1 fruit fly cellular context compared by ENCODE assay signal in genomic region chr3R:16847245-16847644, dm6.
TF ChIP-seq lines count a peak whose summit lies in the region.

No protein-coding gene starts in this region.

TF ChIP-seq in whole organism, embryonic, 481 proteins besides CTCF, POLR2A, EP300 and RAD21 (continued from another document and continues in another):
- TF ChIP-seq CG1024 (GFP tag; IDR thresholded peaks at IDR 0.05; lab: Robert Waterston, UW) (no peak), cas (GFP tag; IDR thresholded peaks at IDR 0.05; lab: Robert Waterston, UW) (no peak), CG4282 (GFP tag; optimal IDR thresholded peaks at IDR 0.05; lab: Kevin White, UChicago) (no peak), CG10543 (GFP tag; optimal IDR thresholded peaks at IDR 0.05; lab: Kevin White, UChicago) (peak; percentile 13), BtbVII (GFP tag; optimal IDR thresholded peaks at IDR 0.05; lab: Kevin White, UChicago) (no peak), nerfin-2 (GFP tag; IDR thresholded peaks at IDR 0.05; lab: Robert Waterston, UW; ENCODE audit: partially characterized antibody) (peak; percentile 77), CG7987 (GFP tag; optimal IDR thresholded peaks at IDR 0.05; lab: Kevin White, UChicago) (no peak), CG8290 (GFP tag; optimal IDR thresholded peaks at IDR 0.05; lab: Kevin White, UChicago) (no peak), CG8290 (tag; optimal IDR thresholded peaks at IDR 0.05; lab: Kevin White, UChicago) (peak in 1 of 2 experiments; percentile 10), salm (tag; optimal IDR thresholded peaks at IDR 0.05; lab: Kevin White, UChicago) (no peak), nmo (GFP tag; optimal IDR thresholded peaks at IDR 0.05; lab: Kevin White, UChicago) (peak; percentile 62), MBD-R2 (GFP tag; IDR thresholded peaks at IDR 0.05; lab: Robert Waterston, UW) (peak; percentile 19; the same call in 1 of the 2 replicates), CG9876 (GFP tag; optimal IDR thresholded peaks at IDR 0.05; lab: Kevin White, UChicago) (no peak), CkIIα-i1 (GFP tag; IDR thresholded peaks at IDR 0.05; lab: Robert Waterston, UW) (no peak), CG4360 (GFP tag; IDR thresholded peaks at IDR 0.05; lab: Robert Waterston, UW) (peak; percentile 59; the same call in 1 of the 2 replicates), Pdp1 (GFP tag; optimal IDR thresholded peaks at IDR 0.05; lab: Kevin White, UChicago) (no peak), lbe (GFP tag; optimal IDR thresholded peaks at IDR 0.05; lab: Kevin White, UChicago) (no peak), CG42726 (GFP tag; IDR thresholded peaks at IDR 0.05; lab: Robert Waterston, UW; ENCODE audit: partially characterized antibody) (peak; percentile 71; the same call in 1 of the 2 replicates), CG4617 (GFP tag; optimal IDR thresholded peaks at IDR 0.05; lab: Kevin White, UChicago; ENCODE audit: borderline replicate concordance) (no peak), mirr (GFP tag; optimal IDR thresholded peaks at IDR 0.05; lab: Kevin White, UChicago) (peak; percentile 39), CG17802 (tag; optimal IDR thresholded peaks at IDR 0.05; lab: Kevin White, UChicago) (no peak), sens-2 (GFP tag; IDR thresholded peaks at IDR 0.05; lab: Robert Waterston, UW) (no peak), mam (GFP tag; optimal IDR thresholded peaks at IDR 0.05; lab: Kevin White, UChicago) (no peak), seq (GFP tag; IDR thresholded peaks at IDR 0.05; lab: Robert Waterston, UW) (peak; percentile 89; the same call in 1 of the 2 replicates), shn (GFP tag; optimal IDR thresholded peaks at IDR 0.05; lab: Kevin White, UChicago) (no peak), CG8089 (GFP tag; optimal IDR thresholded peaks at IDR 0.05; lab: Kevin White, UChicago) (no peak), so (GFP tag; IDR thresholded peaks at IDR 0.05; lab: Robert Waterston, UW) (peak; percentile 67; the same call in 2 of the 3 replicates), Dip3 (GFP tag; optimal IDR thresholded peaks at IDR 0.05; lab: Kevin White, UChicago) (no peak), CG13287 (GFP tag; IDR thresholded peaks at IDR 0.05; lab: Robert Waterston, UW; ENCODE audit: partially characterized antibody) (peak; percentile 61; the same call in 1 of the 2 replicates), CG6689 (GFP tag; IDR thresholded peaks at IDR 0.05; lab: Robert Waterston, UW) (no peak), ci (GFP tag; IDR thresholded peaks at IDR 0.05; lab: Robert Waterston, UW) (peak; percentile 68; the same call in 2 of the 3 replicates), CG4854 (GFP tag; optimal IDR thresholded peaks at IDR 0.05; lab: Kevin White, UChicago) (no peak), CG11504 (tag; optimal IDR thresholded peaks at IDR 0.05; lab: Kevin White, UChicago) (peak; percentile 87), knrl (GFP tag; IDR thresholded peaks at IDR 0.05; lab: Robert Waterston, UW; ENCODE audit: partially characterized antibody) (peak; percentile 59; the same call in 2 of the 3 replicates), Drgx (GFP tag; IDR thresholded peaks at IDR 0.05; lab: Robert Waterston, UW) (peak; percentile 45; the same call in 1 of the 2 replicates), CG8478 (optimal IDR thresholded peaks at IDR 0.05; lab: Kevin White, UChicago) (peak; percentile 99), HLHmδ (GFP tag; optimal IDR thresholded peaks at IDR 0.05; lab: Kevin White, UChicago) (peak; percentile 21), CG2712 (tag; optimal IDR thresholded peaks at IDR 0.05; lab: Kevin White, UChicago) (peak; percentile 15), CG10366 (GFP tag; IDR thresholded peaks at IDR 0.05; lab: Robert Waterston, UW) (peak; percentile 9; the same call in 1 of the 2 replicates), Mrtf (GFP tag; IDR thresholded peaks at IDR 0.05; lab: Robert Waterston, UW) (no peak), ash1 (GFP tag; optimal IDR thresholded peaks at IDR 0.05; lab: Kevin White, UChicago) (peak; percentile 97), CG14860 (GFP tag; IDR thresholded peaks at IDR 0.05; lab: Robert Waterston, UW; ENCODE audit: partially characterized antibody) (no peak), Opbp (GFP tag; IDR thresholded peaks at IDR 0.05; lab: Robert Waterston, UW; ENCODE audit: partially characterized antibody) (peak; percentile 68; the same call in 2 of the 3 replicates), gcm2 (GFP tag; optimal IDR thresholded peaks at IDR 0.05; lab: Kevin White, UChicago) (no peak), pho (GFP tag; optimal IDR thresholded peaks at IDR 0.05; lab: Kevin White, UChicago) (peak; percentile 15), CG14965 (GFP tag; optimal IDR thresholded peaks at IDR 0.05; lab: Kevin White, UChicago; ENCODE audit: borderline replicate concordance) (no peak), kah (GFP tag; optimal IDR thresholded peaks at IDR 0.05; lab: Kevin White, UChicago) (no peak), prd (optimal IDR thresholded peaks at IDR 0.05; lab: Kevin White, UChicago) (no peak), prd (GFP tag; IDR thresholded peaks at IDR 0.05; lab: Robert Waterston, UW) (peak; percentile 28; the same call in 1 of the 3 replicates), CG3065 (GFP tag; optimal IDR thresholded peaks at IDR 0.05; lab: Kevin White, UChicago) (peak; percentile 100), CG1603 (tag; optimal IDR thresholded peaks at IDR 0.05; lab: Kevin White, UChicago) (peak; percentile 11), CG34224 (GFP tag; IDR thresholded peaks at IDR 0.05; lab: Robert Waterston, UW; ENCODE audit: partially characterized antibody) (peak; percentile 25; the same call in 1 of the 3 replicates), CG31224 (GFP tag; IDR thresholded peaks at IDR 0.05; lab: Robert Waterston, UW) (0 out of 2 replicates have a peak, but pooled peaks have one; percentile 15), CG9932 (GFP tag; IDR thresholded peaks at IDR 0.05; lab: Robert Waterston, UW) (0 out of 2 replicates have a peak, but pooled peaks have one; percentile 22), Max (GFP tag; optimal IDR thresholded peaks at IDR 0.05; lab: Kevin White, UChicago) (no peak), rib (GFP tag; IDR thresholded peaks at IDR 0.05; lab: Robert Waterston, UW) (peak; percentile 69), CG9609 (GFP tag; optimal IDR thresholded peaks at IDR 0.05; lab: Kevin White, UChicago) (no peak), vnd (GFP tag; IDR thresholded peaks at IDR 0.05; lab: Robert Waterston, UW; ENCODE audit: partially characterized antibody) (peak; percentile 31; the same call in 1 of the 3 replicates), CG14014 (GFP tag; IDR thresholded peaks at IDR 0.05; lab: Robert Waterston, UW) (0 out of 2 replicates have a peak, but pooled peaks have one; percentile 21), E2f2 (GFP tag; IDR thresholded peaks at IDR 0.05; lab: Robert Waterston, UW) (peak; percentile 31; the same call in 1 of the 2 replicates), Atf6 (GFP tag; IDR thresholded peaks at IDR 0.05; lab: Robert Waterston, UW) (peak; percentile 51; the same call in 1 of the 2 replicates), CG17612 (GFP tag; IDR thresholded peaks at IDR 0.05; lab: Robert Waterston, UW) (no peak), CG12236 (GFP tag; optimal IDR thresholded peaks at IDR 0.05; lab: Kevin White, UChicago) (no peak), CG12299 (tag; optimal IDR thresholded peaks at IDR 0.05; lab: Kevin White, UChicago) (no peak), tup (GFP tag; optimal IDR thresholded peaks at IDR 0.05; lab: Kevin White, UChicago) (no peak), CG6272 (GFP tag; IDR thresholded peaks at IDR 0.05; lab: Robert Waterston, UW) (peak; percentile 43; the same call in 1 of the 2 replicates), sr (GFP tag; IDR thresholded peaks at IDR 0.05; lab: Robert Waterston, UW) (peak; percentile 91), Blimp-1 (GFP tag; optimal IDR thresholded peaks at IDR 0.05; lab: Kevin White, UChicago) (no peak), jumu (GFP tag; optimal IDR thresholded peaks at IDR 0.05; lab: Kevin White, UChicago) (no peak), B-H1 (GFP tag; IDR thresholded peaks at IDR 0.05; lab: Robert Waterston, UW) (no peak; the same call in 2 of the 3 replicates), CG7839 (tag; optimal IDR thresholded peaks at IDR 0.05; lab: Kevin White, UChicago) (no peak), Nf-YC (tag; optimal IDR thresholded peaks at IDR 0.05; lab: Kevin White, UChicago) (peak; percentile 96), CG31365 (tag; optimal IDR thresholded peaks at IDR 0.05; lab: Kevin White, UChicago) (no peak), Rfx (GFP tag; IDR thresholded peaks at IDR 0.05; lab: Robert Waterston, UW) (peak; percentile 55; the same call in 1 of the 2 replicates), CG7963 (GFP tag; IDR thresholded peaks at IDR 0.05; lab: Robert Waterston, UW; ENCODE audit: partially characterized antibody) (0 out of 3 replicates have a peak, but pooled peaks have one; percentile 27), CG13123 (GFP tag; optimal IDR thresholded peaks at IDR 0.05; lab: Kevin White, UChicago) (no peak), zen2 (GFP tag; IDR thresholded peaks at IDR 0.05; lab: Robert Waterston, UW; ENCODE audit: partially characterized antibody) (peak; percentile 55; the same call in 1 of the 3 replicates), CG12769 (tag; optimal IDR thresholded peaks at IDR 0.05; lab: Kevin White, UChicago) (peak; percentile 68), lola (GFP tag; optimal IDR thresholded peaks at IDR 0.05; lab: Kevin White, UChicago) (no peak), CG6254 (GFP tag; optimal IDR thresholded peaks at IDR 0.05; lab: Kevin White, UChicago) (peak; percentile 61), amos (GFP tag; IDR thresholded peaks at IDR 0.05; lab: Robert Waterston, UW; ENCODE audit: partially characterized antibody) (peak; percentile 49; the same call in 1 of the 2 replicates), p53 (GFP tag; optimal IDR thresholded peaks at IDR 0.05; lab: Kevin White, UChicago) (no peak), CG11456 (GFP tag; IDR thresholded peaks at IDR 0.05; lab: Robert Waterston, UW) (no peak), inv (GFP tag; IDR thresholded peaks at IDR 0.05; lab: Robert Waterston, UW; ENCODE audit: partially characterized antibody) (no peak), Dbx (GFP tag; IDR thresholded peaks at IDR 0.05; lab: Robert Waterston, UW) (no peak), az2 (GFP tag; optimal IDR thresholded peaks at IDR 0.05; lab: Kevin White, UChicago) (no peak), Bgb (GFP tag; IDR thresholded peaks at IDR 0.05; lab: Robert Waterston, UW; ENCODE audit: partially characterized antibody) (peak; percentile 61), Stat92E (GFP tag; optimal IDR thresholded peaks at IDR 0.05; lab: Kevin White, UChicago) (peak in 1 of 3 experiments; percentile 39), sd (tag; optimal IDR thresholded peaks at IDR 0.05; lab: Kevin White, UChicago) (peak; percentile 65), tll (GFP tag; optimal IDR thresholded peaks at IDR 0.05; lab: Kevin White, UChicago) (peak in 1 of 2 experiments; percentile 38), Bdp1 (GFP tag; optimal IDR thresholded peaks at IDR 0.05; lab: Kevin White, UChicago) (no peak), CG9215 (GFP tag; IDR thresholded peaks at IDR 0.05; lab: Robert Waterston, UW) (no peak), CG9817 (tag; optimal IDR thresholded peaks at IDR 0.05; lab: Kevin White, UChicago) (no peak), zen (tag; optimal IDR thresholded peaks at IDR 0.05; lab: Kevin White, UChicago) (peak; percentile 67), lilli (GFP tag; optimal IDR thresholded peaks at IDR 0.05; lab: Kevin White, UChicago) (no peak), ham (GFP tag; IDR thresholded peaks at IDR 0.05; lab: Robert Waterston, UW) (no peak), CG3847 (GFP tag; IDR thresholded peaks at IDR 0.05; lab: Robert Waterston, UW) (peak; percentile 17; the same call in 1 of the 2 replicates), Adf1 (GFP tag; IDR thresholded peaks at IDR 0.05; lab: Robert Waterston, UW) (peak; percentile 100), her (GFP tag; optimal IDR thresholded peaks at IDR 0.05; lab: Kevin White, UChicago) (no peak), H15 (GFP tag; IDR thresholded peaks at IDR 0.05; lab: Robert Waterston, UW) (0 out of 3 replicates have a peak, but pooled peaks have one; percentile 33), lov (optimal IDR thresholded peaks at IDR 0.05; lab: Kevin White, UChicago) (no peak), lov (GFP tag; IDR thresholded peaks at IDR 0.05; lab: Robert Waterston, UW) (0 out of 3 replicates have a peak, but pooled peaks have one; percentile 61), tna (GFP tag; IDR thresholded peaks at IDR 0.05; lab: Robert Waterston, UW; ENCODE audit: partially characterized antibody) (peak; percentile 81), CG9437 (GFP tag; optimal IDR thresholded peaks at IDR 0.05; lab: Kevin White, UChicago) (no peak), dati (GFP tag; IDR thresholded peaks at IDR 0.05; lab: Robert Waterston, UW) (no peak), gem (tag; optimal IDR thresholded peaks at IDR 0.05; lab: Kevin White, UChicago) (no peak), bigmax (GFP tag; optimal IDR thresholded peaks at IDR 0.05; lab: Kevin White, UChicago) (no peak), HHEX (GFP tag; optimal IDR thresholded peaks at IDR 0.05; lab: Kevin White, UChicago) (no peak), unpg (GFP tag; optimal IDR thresholded peaks at IDR 0.05; lab: Kevin White, UChicago) (no peak), phol (tag; optimal IDR thresholded peaks at IDR 0.05; lab: Kevin White, UChicago) (peak; percentile 91), CG1233 (GFP tag; optimal IDR thresholded peaks at IDR 0.05; lab: Kevin White, UChicago) (no peak), CG4730 (GFP tag; IDR thresholded peaks at IDR 0.05; lab: Robert Waterston, UW) (no peak), CG17912 (GFP tag; optimal IDR thresholded peaks at IDR 0.05; lab: Kevin White, UChicago) (no peak), CG10431 (GFP tag; optimal IDR thresholded peaks at IDR 0.05; lab: Kevin White, UChicago) (no peak), kni (GFP tag; optimal IDR thresholded peaks at IDR 0.05; lab: Kevin White, UChicago) (peak; percentile 85), sens (GFP tag; lab: Kevin White, UChicago) (peak; percentile 84), Oaz (GFP tag; IDR thresholded peaks at IDR 0.05; lab: Robert Waterston, UW) (0 out of 2 replicates have a peak, but pooled peaks have one; percentile 28), zf30C (GFP tag; optimal IDR thresholded peaks at IDR 0.05; lab: Kevin White, UChicago) (no peak), h (optimal IDR thresholded peaks at IDR 0.05; lab: Kevin White, UChicago) (no peak), sob (GFP tag; IDR thresholded peaks at IDR 0.05; lab: Robert Waterston, UW) (0 out of 2 replicates have a peak, but pooled peaks have one; percentile 20), Hr39 (optimal IDR thresholded peaks at IDR 0.05; lab: Kevin White, UChicago) (no peak), sna (GFP tag; IDR thresholded peaks at IDR 0.05; lab: Robert Waterston, UW; ENCODE audit: partially characterized antibody) (peak; percentile 70), CG13624 (GFP tag; optimal IDR thresholded peaks at IDR 0.05; lab: Kevin White, UChicago) (no peak), maf-S (GFP tag; optimal IDR thresholded peaks at IDR 0.05; lab: Kevin White, UChicago) (no peak), CG13775 (GFP tag; optimal IDR thresholded peaks at IDR 0.05; lab: Kevin White, UChicago) (no peak), CG30020 (tag; optimal IDR thresholded peaks at IDR 0.05; lab: Kevin White, UChicago) (no peak)
